Fruit fly (Drosophila melanogaster): ENCODE measurements around the gene MsR1.

- no peak for TF ChIP-seq CG8478 (optimal IDR thresholded peaks at IDR 0.05)
- TF ChIP-seq CTCF (optimal IDR thresholded peaks at IDR 0.05): no peak
Measured at dm6 chr3L:2388683-2389315, 66.3 kb downstream of the MsR1 start, which contains the start of gene Mzt1.
